Worm (Caenorhabditis elegans) whole organism, mixed stage, embryonic: Measurements from ENCODE around the gene inx-7.

ENCODE experiments used
- M03D4.4 ChIP-seq: sonication (generic microtip); optimal IDR thresholded peaks from 2 replicates; lab custom pipeline; 2017; ENCODE audit warnings: mild to moderate bottlenecking, missing genetic modification characterization, missing compliant biosample characterization
- bed-3 ChIP-seq: fragments of 200-800 bp; sonication (Bioruptor generic); optimal IDR thresholded peaks from 3 replicates; lab custom pipeline; 2018; ENCODE audit warnings: mild to moderate bottlenecking, missing genetic modification characterization, moderate library complexity, missing compliant biosample characterization
- blmp-1 ChIP-seq: fragments of 150-350 bp; optimal IDR thresholded peaks from 2 replicates; lab custom pipeline; 2014; ENCODE audit warnings: missing biosample characterization, missing genetic modification characterization
- ceh-39 ChIP-seq: fragments of 150-350 bp; optimal IDR thresholded peaks from 2 replicates; lab custom pipeline; 2014; ENCODE audit warnings: missing biosample characterization, missing genetic modification characterization
- ceh-43 ChIP-seq: fragments of 200-800 bp; sonication (Bioruptor generic); optimal IDR thresholded peaks from 2 replicates; lab custom pipeline; 2018; ENCODE audit warnings: mild to moderate bottlenecking, missing genetic modification characterization, moderate library complexity, missing compliant biosample characterization
- ceh-83 ChIP-seq: fragments of 200-800 bp; sonication (Bioruptor generic); optimal IDR thresholded peaks from 2 replicates; lab custom pipeline; 2018; ENCODE audit warnings: mild to moderate bottlenecking, missing genetic modification characterization, missing compliant biosample characterization
- ces-1 ChIP-seq: fragments of 150-350 bp; optimal IDR thresholded peaks from 2 replicates; lab custom pipeline; 2014; ENCODE audit warnings: missing biosample characterization, missing genetic modification reagents, missing genetic modification characterization
- cnd-1 ChIP-seq: fragments of 200-800 bp; sonication (Bioruptor generic); optimal IDR thresholded peaks from 2 replicates; lab custom pipeline; 2018; ENCODE audit warnings: mild to moderate bottlenecking, missing genetic modification characterization, missing compliant biosample characterization
- drap-1 ChIP-seq: fragments of 200-800 bp; sonication (Bioruptor generic); optimal IDR thresholded peaks from 3 replicates; lab custom pipeline; 2018; ENCODE audit warnings: mild to moderate bottlenecking, missing genetic modification characterization, missing compliant biosample characterization
- elt-1 ChIP-seq: sonication (generic microtip); optimal IDR thresholded peaks from 2 replicates; lab custom pipeline; 2017; ENCODE audit warnings: missing genetic modification characterization, mild to moderate bottlenecking, missing compliant biosample characterization, antibody characterized with exemption, moderate library complexity, borderline replicate concordance; ENCODE audit not compliant: insufficient read depth
- elt-3 ChIP-seq: fragments of 150-350 bp; optimal IDR thresholded peaks from 2 replicates; lab custom pipeline; 2014; ENCODE audit warnings: missing biosample characterization, missing genetic modification characterization
- flh-1 ChIP-seq: fragments of 200-800 bp; sonication (Bioruptor generic); optimal IDR thresholded peaks from 2 replicates; lab custom pipeline; 2018; ENCODE audit warnings: mild to moderate bottlenecking, missing genetic modification characterization, moderate library complexity, missing compliant biosample characterization
- hlh-1 ChIP-seq: fragments of 150-350 bp; optimal IDR thresholded peaks from 2 replicates; lab custom pipeline; 2014; ENCODE audit warnings: missing biosample characterization, missing genetic modification reagents, missing genetic modification characterization
- lin-32 ChIP-seq: fragments of 200-800 bp; sonication (Bioruptor generic); optimal IDR thresholded peaks from 2 replicates; lab custom pipeline; 2018; ENCODE audit warnings: mild to moderate bottlenecking, missing genetic modification characterization, missing compliant biosample characterization
- lsy-2 ChIP-seq: fragments of 150-350 bp; optimal IDR thresholded peaks from 2 replicates; lab custom pipeline; 2014; ENCODE audit warnings: missing biosample characterization, missing genetic modification characterization
- mab-5 ChIP-seq: fragments of 150-350 bp; optimal IDR thresholded peaks from 2 replicates; lab custom pipeline; 2014; ENCODE audit warnings: missing biosample characterization, missing genetic modification characterization
- mep-1 ChIP-seq: fragments of 150-350 bp; optimal IDR thresholded peaks from 2 replicates; lab custom pipeline; 2017; ENCODE audit warnings: missing biosample characterization, missing genetic modification reagents, missing genetic modification characterization, inconsistent platforms
- mls-2 ChIP-seq: sonication (generic microtip); optimal IDR thresholded peaks from 2 replicates; lab custom pipeline; 2016; ENCODE audit warnings: mild to moderate bottlenecking, missing genetic modification characterization, moderate library complexity, missing compliant biosample characterization
- nhr-12 ChIP-seq: fragments of 150-350 bp; optimal IDR thresholded peaks from 2 replicates; lab custom pipeline; 2014; ENCODE audit warnings: missing biosample characterization, missing genetic modification characterization
- nhr-2 ChIP-seq: fragments of 150-350 bp; optimal IDR thresholded peaks from 2 replicates; lab custom pipeline; 2014; ENCODE audit warnings: missing biosample characterization, missing genetic modification characterization
- nhr-28 ChIP-seq: fragments of 150-350 bp; optimal IDR thresholded peaks from 2 replicates; lab custom pipeline; 2014; ENCODE audit warnings: missing biosample characterization, missing genetic modification characterization
- nhr-76 ChIP-seq: sonication (generic microtip); optimal IDR thresholded peaks from 2 replicates; lab custom pipeline; 2017; ENCODE audit warnings: missing biosample characterization, missing genetic modification characterization
- sem-2 ChIP-seq: fragments of 200-800 bp; sonication (Bioruptor generic); optimal IDR thresholded peaks from 2 replicates; lab custom pipeline; 2018; ENCODE audit warnings: mild to moderate bottlenecking, missing genetic modification characterization, missing compliant biosample characterization
- snpc-4 ChIP-seq: fragments of 150-350 bp; optimal IDR thresholded peaks from 2 replicates; lab custom pipeline; 2014; ENCODE audit warnings: missing biosample characterization, missing genetic modification characterization
- sptf-1 ChIP-seq: sonication (generic microtip); optimal IDR thresholded peaks from 2 replicates; lab custom pipeline; 2017; ENCODE audit warnings: mild to moderate bottlenecking, missing genetic modification characterization, moderate library complexity, missing compliant biosample characterization
- tbx-8 ChIP-seq: fragments of 200-800 bp; sonication (Bioruptor generic); optimal IDR thresholded peaks from 2 replicates; lab custom pipeline; 2018; ENCODE audit warnings: mild to moderate bottlenecking, missing genetic modification characterization, moderate library complexity, missing compliant biosample characterization
- unc-120 ChIP-seq: sonication (generic microtip); optimal IDR thresholded peaks from 2 replicates; lab custom pipeline; 2017; ENCODE audit warnings: missing genetic modification characterization, missing compliant biosample characterization; ENCODE audit not compliant: poor library complexity, severe bottlenecking
- unc-39 ChIP-seq: fragments of 150-350 bp; optimal IDR thresholded peaks from 2 replicates; lab custom pipeline; 2014; ENCODE audit warnings: missing biosample characterization, missing genetic modification characterization
- unc-62 ChIP-seq: fragments of 150-350 bp; optimal IDR thresholded peaks from 2 replicates; lab custom pipeline; 2014; ENCODE audit warnings: missing biosample characterization, missing genetic modification reagents, missing genetic modification characterization
- zip-8 ChIP-seq: fragments of 150-350 bp; optimal IDR thresholded peaks from 2 replicates; lab custom pipeline; 2014; ENCODE audit warnings: missing biosample characterization, missing genetic modification characterization
- ztf-11 ChIP-seq: fragments of 150-350 bp; optimal IDR thresholded peaks from 2 replicates; lab custom pipeline; 2014; ENCODE audit warnings: missing biosample characterization, missing genetic modification characterization

The inx-7 gene

DNA sequence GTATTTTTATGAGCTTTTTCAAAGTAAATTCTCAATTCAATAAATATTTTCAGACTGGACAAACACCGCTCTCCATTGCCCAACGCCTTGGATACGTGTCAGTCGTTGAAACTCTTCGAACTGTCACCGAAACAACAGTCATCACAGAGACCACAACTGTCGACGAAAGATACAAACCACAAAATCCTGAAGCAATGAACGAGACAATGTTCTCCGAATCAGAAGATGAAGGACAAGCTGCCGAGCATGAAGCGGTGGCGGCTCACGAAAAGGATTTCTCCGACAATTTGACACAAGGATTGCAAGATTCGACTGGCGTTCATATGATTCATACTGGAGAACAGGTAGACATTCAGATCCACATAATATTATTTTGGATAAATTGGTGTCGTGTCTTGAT is 33.4 kb upstream of the inx-7 start:
- TF ChIP-seq unc-39 (tag; lab: Kevin White, UChicago) (no peak), mab-5 (tag; lab: Kevin White, UChicago) (no peak), lsy-2 (no peak), nhr-76 (no peak), elt-1 (tag; lab: Kevin White, UChicago) (no peak), sptf-1 (tag; lab: Kevin White, UChicago) (no peak), sem-2 (GFP tag; lab: Kevin White, UChicago) (no peak), ceh-43 (no peak), zip-8 (tag; lab: Kevin White, UChicago) (no peak), unc-62 (GFP tag; lab: Kevin White, UChicago) (no peak), nhr-28 (tag; lab: Kevin White, UChicago) (no peak), snpc-4 (no peak), flh-1 (GFP tag; lab: Kevin White, UChicago) (no peak), M03D4.4 (tag; lab: Kevin White, UChicago) (no peak), ceh-83 (GFP tag; lab: Kevin White, UChicago) (no peak), nhr-12 (tag; lab: Kevin White, UChicago) (no peak)

DNA sequence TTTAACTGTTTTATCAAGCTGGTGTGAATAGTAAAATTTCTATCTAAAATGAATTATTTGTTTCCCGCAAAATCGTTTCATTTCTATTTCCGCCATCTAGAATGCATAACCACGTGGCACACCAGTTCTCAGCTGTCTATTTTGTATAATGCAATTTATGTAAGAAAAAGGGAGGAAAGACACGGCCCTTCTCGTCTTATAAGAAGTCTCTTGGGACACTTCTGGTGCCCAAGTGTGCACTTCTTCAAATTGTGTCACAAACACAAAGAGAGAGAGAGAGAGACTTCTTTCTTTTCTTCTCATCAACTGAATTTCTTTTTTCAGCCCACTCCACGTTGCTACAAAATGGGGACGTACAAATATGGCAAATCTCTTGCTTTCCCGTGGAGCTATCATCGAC is 30.8 kb upstream of the inx-7 start:
- TF ChIP-seq nhr-2 (tag; lab: Kevin White, UChicago) (no peak), sptf-1 (tag; lab: Kevin White, UChicago) (no peak), nhr-28 (tag; lab: Kevin White, UChicago) (no peak), cnd-1 (tag; lab: Kevin White, UChicago) (no peak), unc-62 (GFP tag; lab: Kevin White, UChicago) (no peak), flh-1 (GFP tag; lab: Kevin White, UChicago) (no peak), ces-1 (peak; percentile 92), lin-32 (GFP tag; lab: Kevin White, UChicago) (peak; percentile 4), ceh-43 (no peak)
- TF ChIP-seq, all 35 proteins: peak for 2

DNA sequence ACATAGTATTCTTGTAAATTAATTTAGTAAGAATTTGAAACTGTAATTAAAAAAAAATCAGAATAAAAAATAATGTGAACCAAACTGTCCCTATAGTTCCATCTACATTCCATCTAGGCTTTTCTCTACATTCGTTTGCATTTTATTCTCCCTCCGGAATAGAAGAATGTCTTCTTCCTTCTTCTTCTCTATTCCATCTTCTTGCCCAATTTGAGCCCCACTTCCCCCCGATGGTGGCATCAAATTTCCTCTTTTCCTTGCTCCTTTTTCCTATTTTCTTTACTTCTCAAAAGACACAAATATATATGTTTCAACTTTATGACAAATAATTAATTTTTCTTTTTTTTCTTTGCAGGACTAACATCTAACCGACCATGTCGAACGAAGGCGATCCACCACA is 28.8 kb upstream of the inx-7 start, which contains the start of gene unc-44:
Gene unc-44, plus strand, starts transcription at position 356 of the 400 bp plus-strand sequence.
- peak; percentile 55 for TF ChIP-seq ces-1
- TF ChIP-seq ceh-39 (tag; lab: Kevin White, UChicago), result no peak
- no peak for TF ChIP-seq unc-39 (tag; lab: Kevin White, UChicago)

DNA sequence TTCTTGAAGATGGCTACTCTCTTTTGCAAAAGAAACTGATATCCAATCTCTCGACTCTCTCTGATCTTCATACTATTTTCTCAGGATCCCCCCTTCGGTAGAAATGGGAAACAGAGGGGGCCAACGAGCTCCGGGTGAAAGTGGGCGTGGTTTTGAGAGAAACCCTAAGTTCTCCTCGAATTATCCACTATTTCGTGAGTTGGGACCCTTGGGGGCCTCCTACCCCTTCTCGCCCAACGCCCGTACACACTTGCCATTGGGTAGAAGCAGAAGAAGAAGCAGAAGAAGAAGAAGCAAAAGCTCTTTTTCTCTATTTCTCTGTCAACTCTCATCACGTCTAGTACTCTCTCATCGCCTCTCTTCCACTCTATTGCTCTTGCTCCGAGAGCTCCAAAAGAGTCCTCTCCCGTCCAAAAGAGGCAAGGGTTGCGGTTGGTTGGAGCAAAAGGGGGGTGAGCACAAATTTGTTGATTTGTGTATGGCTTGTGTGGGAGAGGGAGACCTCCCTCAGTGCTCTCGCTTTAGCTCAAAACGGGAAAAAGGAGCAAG is 27.6 kb upstream of the inx-7 start:
- TF ChIP-seq drap-1 (GFP tag; lab: Kevin White, UChicago) (peak; percentile 39), nhr-28 (tag; lab: Kevin White, UChicago) (no peak), mep-1 (tag; lab: Kevin White, UChicago) (peak; percentile 54), blmp-1 (no peak), M03D4.4 (tag; lab: Kevin White, UChicago) (peak; percentile 42), tbx-8 (no peak), sptf-1 (tag; lab: Kevin White, UChicago) (peak; percentile 60), ces-1 (peak; percentile 84), unc-120 (peak; percentile 94), lin-32 (GFP tag; lab: Kevin White, UChicago) (no peak), ceh-83 (GFP tag; lab: Kevin White, UChicago) (peak; percentile 35), hlh-1 (tag; lab: Kevin White, UChicago) (peak; percentile 51), nhr-12 (tag; lab: Kevin White, UChicago) (no peak), sem-2 (GFP tag; lab: Kevin White, UChicago) (no peak), mls-2 (tag; lab: Kevin White, UChicago) (peak; percentile 36), lsy-2 (peak; percentile 41)

DNA sequence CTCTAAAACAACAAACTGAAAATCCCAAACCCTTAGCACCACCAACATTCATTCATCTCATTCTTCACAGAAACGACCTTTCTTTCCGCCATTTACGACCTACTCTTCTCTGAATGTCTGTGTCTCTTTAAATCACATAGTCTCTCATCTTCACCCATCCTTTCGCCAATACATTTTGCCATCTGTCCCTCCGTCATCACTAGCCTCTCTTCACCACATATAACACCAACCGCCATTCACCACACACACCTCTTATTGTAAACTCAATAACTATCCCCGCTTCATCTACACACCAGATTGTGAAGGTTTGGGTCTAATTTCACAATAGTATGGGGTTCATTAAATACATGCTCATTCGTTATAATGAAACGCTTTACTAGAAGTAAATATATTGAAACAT is 24.1 kb upstream of the inx-7 start:
- TF ChIP-seq nhr-12 (tag; lab: Kevin White, UChicago), result no peak
- no peak for TF ChIP-seq bed-3 (GFP tag; lab: Kevin White, UChicago)
- peak; percentile 65 for TF ChIP-seq hlh-1 (tag; lab: Kevin White, UChicago)
- peak; percentile 18 for TF ChIP-seq mep-1 (tag; lab: Kevin White, UChicago)
- TF ChIP-seq unc-62 (GFP tag; lab: Kevin White, UChicago), result peak; percentile 13
- no peak for TF ChIP-seq elt-3
- peak; percentile 48 for TF ChIP-seq ztf-11 (tag; lab: Kevin White, UChicago)
- TF ChIP-seq cnd-1 (tag; lab: Kevin White, UChicago), result peak; percentile 88
- TF ChIP-seq unc-39 (tag; lab: Kevin White, UChicago), result peak; percentile 23
- peak; percentile 25 for TF ChIP-seq lin-32 (GFP tag; lab: Kevin White, UChicago)
- peak; percentile 80 for TF ChIP-seq ces-1
- TF ChIP-seq, all 35 proteins: peak for 8
